Fruit fly (Drosophila melanogaster) whole organism, embryonic: ENCODE measurements around the gene CG34348.

ENCODE experiments used
- Antp ChIP-seq: fragments of 200-800 bp; sonication (Bioruptor generic); optimal IDR thresholded peaks from 3 replicates; lab custom pipeline; 2016; ENCODE audit warnings: missing biosample characterization, missing genetic modification characterization
- B-H2 ChIP-seq: fragments of 200-800 bp; sonication (Bioruptor generic); optimal IDR thresholded peaks from 2 replicates; lab custom pipeline; 2018; ENCODE audit warnings: missing biosample characterization, mild to moderate bottlenecking, missing genetic modification characterization
- BEAF-32 ChIP-seq: fragments of 200-800 bp; sonication (Bioruptor generic); optimal IDR thresholded peaks from 3 replicates; lab custom pipeline; 2017; ENCODE audit warnings: missing biosample characterization, missing genetic modification characterization, mild to moderate bottlenecking, moderate library complexity, missing genetic modification reagents
- Bgb ChIP-seq: fragments of 200-800 bp; sonication (Bioruptor generic); IDR thresholded peaks from 2 replicates; pipeline ENCODE4 v1.3.6; 2022; ENCODE audit warnings: missing biosample characterization, missing genetic modification characterization; ENCODE audit not compliant: partially characterized antibody
- CG11093 ChIP-seq: fragments of 200-800 bp; sonication (Bioruptor generic); IDR thresholded peaks from 3 replicates; pipeline ENCODE4 v1.3.6; 2022; ENCODE audit warnings: missing biosample characterization, missing genetic modification characterization
- CG12155 ChIP-seq: fragments of 200-800 bp; sonication (Bioruptor generic); optimal IDR thresholded peaks from 3 replicates; lab custom pipeline; 2016; ENCODE audit warnings: missing biosample characterization, missing genetic modification characterization
- CG13287 ChIP-seq: fragments of 200-800 bp; sonication (Bioruptor generic); IDR thresholded peaks from 2 replicates; pipeline ENCODE4 v1.3.6; 2022; ENCODE audit warnings: missing biosample characterization, missing genetic modification characterization; ENCODE audit not compliant: partially characterized antibody
- CG1602 ChIP-seq: fragments of 200-800 bp; sonication (Bioruptor generic); optimal IDR thresholded peaks from 3 replicates; lab custom pipeline; 2016; ENCODE audit warnings: missing biosample characterization, missing genetic modification characterization
- CG2116 ChIP-seq: fragments of 200-800 bp; sonication (Bioruptor generic); optimal IDR thresholded peaks from 3 replicates; lab custom pipeline; 2018; ENCODE audit warnings: missing biosample characterization, mild to moderate bottlenecking, missing genetic modification characterization
- CG2120 ChIP-seq: fragments of 200-800 bp; sonication (Bioruptor generic); optimal IDR thresholded peaks from 3 replicates; lab custom pipeline; 2016; ENCODE audit warnings: missing biosample characterization, missing genetic modification characterization
- CG2889 ChIP-seq: fragments of 200-800 bp; sonication (Bioruptor generic); IDR thresholded peaks from 3 replicates; pipeline ENCODE4 v1.3.6; 2022; ENCODE audit warnings: missing biosample characterization, missing genetic modification characterization
- CG30020 ChIP-seq: fragments of 200-800 bp; optimal IDR thresholded peaks from 2 replicates; lab custom pipeline; 2019; ENCODE audit warnings: missing biosample characterization, mild to moderate bottlenecking, missing genetic modification characterization, moderate library complexity
- CG3065 ChIP-seq: fragments of 200-800 bp; sonication (Bioruptor generic); optimal IDR thresholded peaks from 2 replicates; lab custom pipeline; 2016; ENCODE audit warnings: missing biosample characterization, missing genetic modification characterization
- CG34224 ChIP-seq: fragments of 200-800 bp; sonication (Bioruptor generic); IDR thresholded peaks from 3 replicates; pipeline ENCODE4 v1.3.6; 2022; ENCODE audit warnings: missing biosample characterization, missing genetic modification characterization; ENCODE audit not compliant: partially characterized antibody
- CG42726 ChIP-seq: fragments of 200-800 bp; sonication (Bioruptor generic); IDR thresholded peaks from 2 replicates; pipeline ENCODE4 v1.3.6; 2022; ENCODE audit warnings: missing biosample characterization, missing genetic modification characterization; ENCODE audit not compliant: partially characterized antibody
- CG4282 ChIP-seq: fragments of 200-800 bp; sonication (Bioruptor generic); optimal IDR thresholded peaks from 2 replicates; lab custom pipeline; 2016; ENCODE audit warnings: missing biosample characterization, missing genetic modification characterization
- CG5953 ChIP-seq: fragments of 200-800 bp; sonication (Bioruptor generic); IDR thresholded peaks from 2 replicates; pipeline ENCODE4 v1.3.6; 2022; ENCODE audit warnings: missing biosample characterization, missing genetic modification characterization
- CG6689 ChIP-seq: fragments of 200-800 bp; sonication (Bioruptor generic); IDR thresholded peaks from 2 replicates; pipeline ENCODE4 v1.3.6; 2022; ENCODE audit warnings: missing biosample characterization, missing genetic modification characterization
- CG8478 ChIP-seq: fragments of >200 bp; optimal IDR thresholded peaks from 2 replicates; lab custom pipeline; 2018
- CG8944 ChIP-seq: fragments of 200-800 bp; sonication (Bioruptor generic); optimal IDR thresholded peaks from 3 replicates; lab custom pipeline; 2016; ENCODE audit warnings: missing biosample characterization, missing genetic modification characterization
- Deaf1 ChIP-seq: fragments of 200-800 bp; optimal IDR thresholded peaks from 3 replicates; lab custom pipeline; 2019; ENCODE audit warnings: missing biosample characterization, mild to moderate bottlenecking, missing genetic modification characterization, moderate library complexity
- Dfd ChIP-seq, 2 experiments: fragments of >200 bp; optimal IDR thresholded peaks; 2 replicates each; lab custom pipeline; 2017; ENCODE audit warnings: missing biosample characterization in 2 of 2, missing genetic modification characterization in 2 of 2
- Fer1 ChIP-seq: fragments of 200-800 bp; sonication (Bioruptor generic); optimal IDR thresholded peaks from 2 replicates; lab custom pipeline; 2017; ENCODE audit warnings: missing biosample characterization, mild to moderate bottlenecking, missing genetic modification characterization
- GATAe ChIP-seq: fragments of 200-800 bp; sonication (Bioruptor generic); conservative IDR thresholded peaks from 2 replicates; pipeline ENCODE4 v1.3.6; 2022; ENCODE audit warnings: missing biosample characterization, missing genetic modification characterization
- Hr3 ChIP-seq: fragments of 200-800 bp; sonication (Bioruptor generic); optimal IDR thresholded peaks from 3 replicates; lab custom pipeline; 2016; ENCODE audit warnings: missing biosample characterization, missing genetic modification characterization
- Med ChIP-seq: fragments of 200-800 bp; sonication (Bioruptor generic); peaks from one replicate; lab custom pipeline; 2016; ENCODE audit warnings: missing biosample characterization, missing genetic modification characterization, mild to moderate bottlenecking, inconsistent platforms, moderate library complexity
- Neu2 ChIP-seq: fragments of 200-800 bp; sonication (Bioruptor generic); optimal IDR thresholded peaks from 3 replicates; lab custom pipeline; 2016; ENCODE audit warnings: missing biosample characterization, missing genetic modification characterization, borderline replicate concordance
- Nf-YC ChIP-seq: fragments of 200-800 bp; optimal IDR thresholded peaks from 3 replicates; lab custom pipeline; 2019; ENCODE audit warnings: missing biosample characterization, mild to moderate bottlenecking, missing genetic modification characterization, moderate library complexity
- Opbp ChIP-seq: fragments of 200-800 bp; sonication (Bioruptor generic); IDR thresholded peaks from 3 replicates; pipeline ENCODE4 v1.3.6; 2022; ENCODE audit warnings: missing biosample characterization, missing genetic modification characterization; ENCODE audit not compliant: partially characterized antibody
- Pdp1 ChIP-seq, 2 experiments: fragments of 200-800 bp; sonication (Bioruptor generic); optimal IDR thresholded peaks; 3 replicates each; lab custom pipeline; 2016; ENCODE audit warnings: missing biosample characterization in 2 of 2, missing genetic modification characterization in 2 of 2, mild to moderate bottlenecking in 1 of 2, moderate library complexity in 1 of 2
- Spps ChIP-seq: fragments of 200-800 bp; sonication (Bioruptor generic); optimal IDR thresholded peaks from 2 replicates; lab custom pipeline; 2018; ENCODE audit warnings: missing biosample characterization, mild to moderate bottlenecking, missing genetic modification characterization
- Trl ChIP-seq, 3 experiments: fragments of >200 bp in 2 of 3; fragments of 200-800 bp in 1 of 3; sonication (Bioruptor generic) in 1 of 3; optimal IDR thresholded peaks; 2 replicates in 1 of 3; 3 replicates in 2 of 3; lab custom pipeline; 2016 to 2017; ENCODE audit warnings: missing biosample characterization in 1 of 3, missing genetic modification characterization in 1 of 3
- Vsx1 ChIP-seq: fragments of 200-800 bp; sonication (Bioruptor generic); optimal IDR thresholded peaks from 2 replicates; lab custom pipeline; 2017; ENCODE audit warnings: missing biosample characterization, mild to moderate bottlenecking, missing genetic modification characterization, missing genetic modification reagents
- ash1 ChIP-seq: fragments of 200-800 bp; sonication (Bioruptor generic); optimal IDR thresholded peaks from 2 replicates; lab custom pipeline; 2018; ENCODE audit warnings: missing biosample characterization, mild to moderate bottlenecking, missing genetic modification characterization
- btn ChIP-seq: fragments of 200-800 bp; sonication (Bioruptor generic); optimal IDR thresholded peaks from 2 replicates; lab custom pipeline; 2016; ENCODE audit warnings: missing biosample characterization, missing genetic modification characterization
- cg ChIP-seq: fragments of 200-800 bp; sonication (Bioruptor generic); optimal IDR thresholded peaks from 3 replicates; lab custom pipeline; 2019; ENCODE audit warnings: missing biosample characterization, mild to moderate bottlenecking, missing genetic modification characterization, moderate library complexity
- emc ChIP-seq: fragments of 200-800 bp; sonication (Bioruptor generic); optimal IDR thresholded peaks from 2 replicates; lab custom pipeline; 2016; ENCODE audit warnings: missing biosample characterization, missing genetic modification characterization
- exex ChIP-seq: fragments of 200-800 bp; sonication (Bioruptor generic); optimal IDR thresholded peaks from 4 replicates; lab custom pipeline; 2018; ENCODE audit warnings: missing biosample characterization, mild to moderate bottlenecking, missing genetic modification characterization, moderate library complexity
- gcm ChIP-seq: fragments of 200-800 bp; sonication (Bioruptor generic); optimal IDR thresholded peaks from 2 replicates; lab custom pipeline; 2019; ENCODE audit warnings: missing biosample characterization, mild to moderate bottlenecking, missing genetic modification characterization, moderate library complexity
- jing ChIP-seq: fragments of 200-800 bp; sonication (Bioruptor generic); optimal IDR thresholded peaks from 2 replicates; lab custom pipeline; 2018; ENCODE audit warnings: missing biosample characterization, mild to moderate bottlenecking, missing genetic modification characterization
- jumu ChIP-seq: fragments of 200-800 bp; sonication (Bioruptor generic); optimal IDR thresholded peaks from 3 replicates; lab custom pipeline; 2016; ENCODE audit warnings: missing biosample characterization, missing genetic modification characterization
- lilli ChIP-seq: fragments of 200-800 bp; sonication (Bioruptor generic); optimal IDR thresholded peaks from 3 replicates; lab custom pipeline; 2016; ENCODE audit warnings: missing biosample characterization, missing genetic modification characterization
- lola ChIP-seq, 3 experiments: fragments of >200 bp in 2 of 3; fragments of 200-800 bp in 1 of 3; sonication (Bioruptor generic) in 1 of 3; optimal IDR thresholded peaks; 2 replicates each; lab custom pipeline; 2017 to 2019; ENCODE audit warnings: missing biosample characterization in 3 of 3, missing genetic modification characterization in 3 of 3, mild to moderate bottlenecking in 1 of 3, moderate library complexity in 1 of 3
- nerfin-1 ChIP-seq: fragments of 200-800 bp; sonication (Bioruptor generic); optimal IDR thresholded peaks from 3 replicates; lab custom pipeline; 2019; ENCODE audit warnings: missing biosample characterization, mild to moderate bottlenecking, missing genetic modification characterization, moderate library complexity
- p53 ChIP-seq: fragments of 200-800 bp; sonication (Bioruptor generic); optimal IDR thresholded peaks from 2 replicates; lab custom pipeline; 2016; ENCODE audit warnings: missing biosample characterization, missing genetic modification characterization
- ro ChIP-seq: fragments of 200-800 bp; sonication (Bioruptor generic); IDR thresholded peaks from 2 replicates; pipeline ENCODE4 v1.3.6; 2022; ENCODE audit warnings: missing biosample characterization, missing genetic modification characterization
- sd ChIP-seq: fragments of 200-800 bp; sonication (Bioruptor generic); optimal IDR thresholded peaks from 3 replicates; lab custom pipeline; 2018; ENCODE audit warnings: missing biosample characterization, mild to moderate bottlenecking, missing genetic modification characterization, moderate library complexity
- shn ChIP-seq: fragments of 200-800 bp; sonication (Bioruptor generic); optimal IDR thresholded peaks from 3 replicates; lab custom pipeline; 2016; ENCODE audit warnings: missing biosample characterization, missing genetic modification characterization
- stwl ChIP-seq: fragments of 200-800 bp; sonication (Bioruptor generic); optimal IDR thresholded peaks from 3 replicates; lab custom pipeline; 2018; ENCODE audit warnings: missing biosample characterization, mild to moderate bottlenecking, missing genetic modification characterization, moderate library complexity
- sug ChIP-seq: fragments of 200-800 bp; optimal IDR thresholded peaks from 2 replicates; lab custom pipeline; 2019; ENCODE audit warnings: missing biosample characterization, mild to moderate bottlenecking, missing genetic modification characterization, moderate library complexity
- zen ChIP-seq: fragments of 200-800 bp; sonication (Bioruptor generic); optimal IDR thresholded peaks from 3 replicates; lab custom pipeline; 2018; ENCODE audit warnings: missing biosample characterization, mild to moderate bottlenecking, missing genetic modification characterization, moderate library complexity

CG34348 gene

DNA sequence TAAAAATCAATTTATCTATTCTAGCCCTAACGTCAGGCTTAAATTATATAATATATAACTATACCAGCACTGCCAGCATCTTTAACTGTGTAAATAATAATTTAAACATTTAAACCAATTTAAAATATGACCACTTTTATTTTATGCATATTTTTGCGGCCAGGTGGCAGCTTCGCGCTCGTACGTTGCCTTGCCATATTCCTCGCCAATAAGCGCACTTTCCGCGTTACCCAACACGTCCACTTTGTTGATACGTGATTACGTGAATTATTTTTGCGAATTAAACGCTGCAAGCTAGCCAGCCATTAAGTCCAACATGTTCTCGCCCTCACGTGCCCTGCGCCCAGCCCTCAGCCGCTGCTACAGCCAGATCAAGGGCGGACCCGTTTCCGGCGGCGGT is 10.1 kb downstream of the CG34348 start, which contains the start of gene NdufV3 (continued):
- TF ChIP-seq CG2120 (peak; percentile 31), Trl (optimal IDR thresholded peaks at IDR 0.05; lab: Kevin White, UChicago) (no peak), Trl (GFP tag; optimal IDR thresholded peaks at IDR 0.05; lab: Kevin White, UChicago) (no peak), jumu (GFP tag; lab: Kevin White, UChicago) (no peak), Spps (no peak), Bgb (no peak), CG34224 (GFP tag; lab: Robert Waterston, UW) (no peak), Nf-YC (tag; lab: Kevin White, UChicago) (no peak), emc (GFP tag; lab: Kevin White, UChicago) (no peak), Pdp1 (GFP tag; optimal IDR thresholded peaks at IDR 0.05; lab: Kevin White, UChicago) (peak in 1 of 2 experiments; percentile 91), btn (GFP tag; lab: Kevin White, UChicago) (no peak), shn (GFP tag; lab: Kevin White, UChicago) (no peak), Hr3 (GFP tag; lab: Kevin White, UChicago) (no peak), lola (GFP tag; optimal IDR thresholded peaks at IDR 0.05; lab: Kevin White, UChicago) (no peak), zen (no peak), gcm (GFP tag; lab: Kevin White, UChicago) (no peak), lilli (GFP tag; lab: Kevin White, UChicago) (no peak), Fer1 (GFP tag; lab: Kevin White, UChicago) (no peak), CG2889 (GFP tag; lab: Robert Waterston, UW) (no peak), CG42726 (no peak), Deaf1 (tag; lab: Kevin White, UChicago) (no peak), nerfin-1 (tag; lab: Kevin White, UChicago) (no peak), CG11093 (no peak), Antp (GFP tag; lab: Kevin White, UChicago) (no peak), CG1602 (GFP tag; lab: Kevin White, UChicago) (no peak), CG30020 (tag; lab: Kevin White, UChicago) (no peak), ro (no peak), sd (tag; lab: Kevin White, UChicago) (no peak), Med (GFP tag; lab: Kevin White, UChicago) (peak; percentile 57), CG13287 (GFP tag; lab: Robert Waterston, UW) (no peak), Vsx1 (GFP tag; lab: Kevin White, UChicago) (no peak), CG4282 (no peak), CG3065 (GFP tag; lab: Kevin White, UChicago) (no peak), CG5953 (GFP tag; lab: Robert Waterston, UW) (no peak), B-H2 (peak; percentile 41), jing (no peak), GATAe (GFP tag; lab: Robert Waterston, UW) (no peak), p53 (GFP tag; lab: Kevin White, UChicago) (no peak), CG8478 (no peak), ash1 (GFP tag; lab: Kevin White, UChicago) (no peak), cg (GFP tag; lab: Kevin White, UChicago) (no peak), Neu2 (GFP tag; lab: Kevin White, UChicago) (no peak), BEAF-32 (GFP tag; lab: Kevin White, UChicago) (peak; percentile 27), exex (tag; lab: Kevin White, UChicago) (no peak), sug (tag; lab: Kevin White, UChicago) (peak; percentile 18), Dfd (GFP tag; optimal IDR thresholded peaks at IDR 0.05; lab: Kevin White, UChicago) (no peak), Opbp (GFP tag; lab: Robert Waterston, UW) (no peak), CG6689 (GFP tag; lab: Robert Waterston, UW) (0 out of 2 replicates have a peak, but pooled peaks have one; percentile 21), stwl (tag; lab: Kevin White, UChicago) (no peak), CG12155 (GFP tag; lab: Kevin White, UChicago) (no peak), CG2116 (GFP tag; lab: Kevin White, UChicago) (no peak), CG8944 (no peak)
